Fruit fly (Drosophila melanogaster) whole organism, pupa: ENCODE measurements around the gene qin.

Experiments used
- CG10348 ChIP-seq: fragments of 200-800 bp; sonication (Bioruptor generic); IDR thresholded peaks from 2 replicates; pipeline ENCODE4 v1.3.6; 2022; ENCODE audit warnings: missing biosample characterization, missing genetic modification characterization
- CG12605 ChIP-seq: fragments of 200-800 bp; sonication (Bioruptor generic); IDR thresholded peaks from 2 replicates; pipeline ENCODE4 v1.3.6; 2022; ENCODE audit warnings: missing biosample characterization, missing genetic modification characterization
- CG8301 ChIP-seq: fragments of 200-800 bp; sonication (Bioruptor generic); optimal IDR thresholded peaks from 2 replicates; lab custom pipeline; 2018; ENCODE audit warnings: missing biosample characterization, mild to moderate bottlenecking, missing genetic modification characterization
- Pif1A ChIP-seq: fragments of 200-800 bp; sonication (Bioruptor generic); optimal IDR thresholded peaks from 3 replicates; lab custom pipeline; 2016; ENCODE audit warnings: missing biosample characterization, missing genetic modification characterization
- Pif1B ChIP-seq: fragments of 200-800 bp; sonication (Bioruptor generic); optimal IDR thresholded peaks from 3 replicates; lab custom pipeline; 2016; ENCODE audit warnings: missing biosample characterization, missing genetic modification characterization
- rn ChIP-seq: fragments of 200-800 bp; sonication (Bioruptor generic); IDR thresholded peaks from 2 replicates; pipeline ENCODE4 v1.3.6; 2022; ENCODE audit warnings: missing biosample characterization, missing genetic modification characterization

- TF ChIP-seq rn (GFP tag; lab: Robert Waterston, UW): no peak
- TF ChIP-seq Pif1A (GFP tag; lab: Kevin White, UChicago): no peak
- no peak for TF ChIP-seq Pif1B (GFP tag; lab: Kevin White, UChicago)
- no peak for TF ChIP-seq CG10348 (GFP tag; lab: Robert Waterston, UW)
- TF ChIP-seq CG12605 (GFP tag; lab: Robert Waterston, UW): no peak
- no peak for TF ChIP-seq CG8301 (tag; lab: Kevin White, UChicago)
Observed at dm6 chr3R:18643646-18644045, 52.8 kb downstream of the qin start.
